Fruit fly (Drosophila melanogaster): ENCODE results near the gene betaTub85D.

Gene betaTub85D

DNA sequence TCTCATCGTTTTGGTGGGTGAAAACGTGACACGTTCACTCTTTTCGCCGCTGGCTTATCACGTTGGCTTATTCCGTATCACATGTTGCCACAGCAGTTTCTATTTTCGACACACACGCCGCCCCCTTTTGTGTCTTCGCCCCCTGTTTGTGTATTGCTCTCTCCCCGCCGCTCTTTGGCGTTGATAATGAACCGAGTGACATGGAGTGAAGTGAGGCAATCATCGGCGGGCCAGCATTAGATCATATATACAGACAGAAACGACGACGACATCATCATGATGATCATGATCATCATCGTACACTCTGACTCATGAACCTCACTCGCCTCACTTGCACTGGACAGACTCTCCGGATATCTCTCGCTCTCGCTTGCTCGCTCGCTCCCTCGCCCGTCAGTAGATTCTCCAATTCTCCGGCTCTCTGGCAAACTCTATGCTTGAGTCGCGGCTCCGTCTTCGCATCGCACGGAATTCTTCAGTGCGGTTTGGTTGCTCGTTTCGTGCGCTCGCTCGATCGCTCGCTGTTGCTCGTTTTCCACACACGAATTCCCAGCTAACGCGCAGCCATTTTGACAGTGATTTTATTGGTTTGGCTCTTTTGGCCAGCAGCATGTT is 26.4 kb upstream of the betaTub85D start (continued):
- peak; percentile 78 for TF ChIP-seq mirr (GFP tag; optimal IDR thresholded peaks at IDR 0.05)
- no peak for TF ChIP-seq CG10979 (tag; optimal IDR thresholded peaks at IDR 0.05)
- peak; percentile 38 for TF ChIP-seq kah (GFP tag; optimal IDR thresholded peaks at IDR 0.05)
- TF ChIP-seq odd (GFP tag; optimal IDR thresholded peaks at IDR 0.05), result peak; percentile 10
- peak; percentile 12; the same call in 1 of the 2 replicates for TF ChIP-seq NFAT (GFP tag; IDR thresholded peaks at IDR 0.05)
- TF ChIP-seq dati (GFP tag; IDR thresholded peaks at IDR 0.05), result no peak
- TF ChIP-seq CG6254 (GFP tag; optimal IDR thresholded peaks at IDR 0.05), result no peak
- no peak for TF ChIP-seq CG2889 (GFP tag; IDR thresholded peaks at IDR 0.05)
- no peak for TF ChIP-seq Doc2 (GFP tag; IDR thresholded peaks at IDR 0.05)
- no peak for TF ChIP-seq CG7556 (GFP tag; optimal IDR thresholded peaks at IDR 0.05)
- TF ChIP-seq gro (GFP tag; optimal IDR thresholded peaks at IDR 0.05), result peak; percentile 42
- no peak for TF ChIP-seq lmd (GFP tag; IDR thresholded peaks at IDR 0.05)
- no peak for TF ChIP-seq Usf (GFP tag; optimal IDR thresholded peaks at IDR 0.05)
- no peak for TF ChIP-seq lov (optimal IDR thresholded peaks at IDR 0.05)
- no peak for TF ChIP-seq lov (GFP tag; IDR thresholded peaks at IDR 0.05)
- no peak; the same call in 1 of the 2 replicates for TF ChIP-seq amos (GFP tag; IDR thresholded peaks at IDR 0.05; ENCODE audit: partially characterized antibody)
- TF ChIP-seq bcd (GFP tag; optimal IDR thresholded peaks at IDR 0.05), result no peak
- no peak for TF ChIP-seq hth (optimal IDR thresholded peaks at IDR 0.05)
- TF ChIP-seq sr (GFP tag; IDR thresholded peaks at IDR 0.05), result peak; percentile 45; the same call in 1 of the 3 replicates
- no peak for TF ChIP-seq Sin3A (optimal IDR thresholded peaks at IDR 0.05)
- TF ChIP-seq ems (GFP tag; optimal IDR thresholded peaks at IDR 0.05), result no peak
- TF ChIP-seq CG15696 (tag; optimal IDR thresholded peaks at IDR 0.05), result no peak
- no peak for TF ChIP-seq CG17829 (tag; optimal IDR thresholded peaks at IDR 0.05)
- no peak for TF ChIP-seq Sox102F (GFP tag; optimal IDR thresholded peaks at IDR 0.05)
- peak; percentile 86 for TF ChIP-seq Jarid2 (GFP tag; optimal IDR thresholded peaks at IDR 0.05)
- no peak for TF ChIP-seq CG4707 (GFP tag; optimal IDR thresholded peaks at IDR 0.05)
- no peak for TF ChIP-seq CG17612 (GFP tag; IDR thresholded peaks at IDR 0.05)
- TF ChIP-seq dysf (GFP tag; IDR thresholded peaks at IDR 0.05), result no peak
- 0 out of 2 replicates have a peak, but pooled peaks have one; percentile 20 for TF ChIP-seq Scr (GFP tag; IDR thresholded peaks at IDR 0.05; ENCODE audit: partially characterized antibody)
- no peak for TF ChIP-seq dpn (GFP tag; optimal IDR thresholded peaks at IDR 0.05)
- TF ChIP-seq z (GFP tag; IDR thresholded peaks at IDR 0.05), result peak; percentile 87
- TF ChIP-seq CG1792 (GFP tag; optimal IDR thresholded peaks at IDR 0.05), result no peak
- TF ChIP-seq sens-2 (GFP tag; IDR thresholded peaks at IDR 0.05), result 0 out of 2 replicates have a peak, but pooled peaks have one; percentile 38
- TF ChIP-seq cwo (GFP tag; optimal IDR thresholded peaks at IDR 0.05), result peak; percentile 99
- no peak for TF ChIP-seq CG8944 (GFP tag; optimal IDR thresholded peaks at IDR 0.05)
- TF ChIP-seq ase (GFP tag; IDR thresholded peaks at IDR 0.05), result no peak
- 0 out of 2 replicates have a peak, but pooled peaks have one; percentile 25 for TF ChIP-seq slbo (GFP tag; IDR thresholded peaks at IDR 0.05)
- TF ChIP-seq al (GFP tag; IDR thresholded peaks at IDR 0.05), result no peak
- no peak for TF ChIP-seq ro (GFP tag; IDR thresholded peaks at IDR 0.05)
- TF ChIP-seq CG12155 (GFP tag; optimal IDR thresholded peaks at IDR 0.05), result no peak
- no peak for TF ChIP-seq fu2 (GFP tag; optimal IDR thresholded peaks at IDR 0.05)
- TF ChIP-seq CG34376 (GFP tag; optimal IDR thresholded peaks at IDR 0.05), result peak; percentile 92
- no peak for TF ChIP-seq CG12391 (tag; optimal IDR thresholded peaks at IDR 0.05)
- TF ChIP-seq dimm (GFP tag; IDR thresholded peaks at IDR 0.05), result no peak
- no peak for TF ChIP-seq vnd (GFP tag; IDR thresholded peaks at IDR 0.05; ENCODE audit: partially characterized antibody)
- TF ChIP-seq usp (GFP tag; optimal IDR thresholded peaks at IDR 0.05), result no peak
- peak; percentile 16 for TF ChIP-seq lab (GFP tag; optimal IDR thresholded peaks at IDR 0.05)
- TF ChIP-seq phol (tag; optimal IDR thresholded peaks at IDR 0.05), result no peak
- no peak for TF ChIP-seq ewg (GFP tag; optimal IDR thresholded peaks at IDR 0.05)
- TF ChIP-seq da (GFP tag; optimal IDR thresholded peaks at IDR 0.05), result no peak
- no peak for TF ChIP-seq sob (GFP tag; IDR thresholded peaks at IDR 0.05)

Data from whole organism, embryonic.